Fruit fly (Drosophila melanogaster) whole organism, embryonic: Measurements from ENCODE around the gene sick.

Experiments
- Atf-2 ChIP-seq: fragments of 200-800 bp; sonication (Bioruptor generic); optimal IDR thresholded peaks from 2 replicates; lab custom pipeline; 2016; ENCODE audit warnings: missing biosample characterization, missing genetic modification characterization
- Atf6 ChIP-seq: fragments of 200-800 bp; sonication (Bioruptor generic); IDR thresholded peaks from 2 replicates; pipeline ENCODE4 v1.3.6; 2022; ENCODE audit warnings: missing biosample characterization, missing genetic modification characterization
- Blimp-1 ChIP-seq: fragments of 200-800 bp; sonication (Bioruptor generic); optimal IDR thresholded peaks from 3 replicates; lab custom pipeline; 2018; ENCODE audit warnings: missing biosample characterization, missing genetic modification characterization, mild to moderate bottlenecking, moderate library complexity, missing genetic modification reagents
- BtbVII ChIP-seq: fragments of 200-800 bp; sonication (Bioruptor generic); optimal IDR thresholded peaks from 3 replicates; lab custom pipeline; 2017; ENCODE audit warnings: missing biosample characterization, mild to moderate bottlenecking, missing genetic modification characterization
- CG12942 ChIP-seq: fragments of 200-800 bp; sonication (Bioruptor generic); optimal IDR thresholded peaks from 3 replicates; lab custom pipeline; 2016; ENCODE audit warnings: missing biosample characterization, missing genetic modification characterization
- CG13123 ChIP-seq: fragments of 200-800 bp; sonication (Bioruptor generic); optimal IDR thresholded peaks from 2 replicates; lab custom pipeline; 2016; ENCODE audit warnings: missing biosample characterization, missing genetic modification characterization
- CG13775 ChIP-seq: fragments of 200-800 bp; sonication (Bioruptor generic); optimal IDR thresholded peaks from 3 replicates; lab custom pipeline; 2017; ENCODE audit warnings: missing biosample characterization, mild to moderate bottlenecking, missing genetic modification characterization
- CG15073 ChIP-seq: fragments of 200-800 bp; sonication (Bioruptor generic); optimal IDR thresholded peaks from 2 replicates; lab custom pipeline; 2016; ENCODE audit warnings: missing biosample characterization, missing genetic modification characterization
- CG15514 ChIP-seq: fragments of 200-800 bp; sonication (Bioruptor generic); optimal IDR thresholded peaks from 3 replicates; lab custom pipeline; 2017; ENCODE audit warnings: missing biosample characterization, missing genetic modification characterization, mild to moderate bottlenecking, moderate library complexity, missing genetic modification reagents
- CG15601 ChIP-seq: fragments of 200-800 bp; sonication (Bioruptor generic); optimal IDR thresholded peaks from 3 replicates; lab custom pipeline; 2019; ENCODE audit warnings: missing biosample characterization, mild to moderate bottlenecking, missing genetic modification characterization, moderate library complexity
- CG17385 ChIP-seq: fragments of 200-800 bp; sonication (Bioruptor generic); optimal IDR thresholded peaks from 3 replicates; lab custom pipeline; 2018; ENCODE audit warnings: missing biosample characterization, mild to moderate bottlenecking, missing genetic modification characterization
- CG32772 ChIP-seq: fragments of 200-800 bp; sonication (Bioruptor generic); IDR thresholded peaks from 2 replicates; pipeline ENCODE4 v1.3.6; 2022; ENCODE audit warnings: missing biosample characterization, missing genetic modification characterization
- CG33213 ChIP-seq: fragments of 200-800 bp; sonication (Bioruptor generic); optimal IDR thresholded peaks from 3 replicates; lab custom pipeline; 2016; ENCODE audit warnings: missing biosample characterization, missing genetic modification characterization
- CG4707 ChIP-seq: fragments of 200-800 bp; sonication (Bioruptor generic); optimal IDR thresholded peaks from 2 replicates; lab custom pipeline; 2018; ENCODE audit warnings: missing biosample characterization, mild to moderate bottlenecking, missing genetic modification characterization, moderate library complexity
- CG6683 ChIP-seq: fragments of 200-800 bp; sonication (Bioruptor generic); optimal IDR thresholded peaks from 2 replicates; lab custom pipeline; 2017; ENCODE audit warnings: missing biosample characterization, mild to moderate bottlenecking, missing genetic modification characterization, missing genetic modification reagents
- CG7745 ChIP-seq: fragments of 200-800 bp; sonication (Bioruptor generic); optimal IDR thresholded peaks from 2 replicates; lab custom pipeline; 2018; ENCODE audit warnings: missing biosample characterization, mild to moderate bottlenecking, missing genetic modification characterization, moderate library complexity
- CG8944 ChIP-seq: fragments of 200-800 bp; sonication (Bioruptor generic); optimal IDR thresholded peaks from 3 replicates; lab custom pipeline; 2016; ENCODE audit warnings: missing biosample characterization, missing genetic modification characterization
- CoRest ChIP-seq: fragments of 200-800 bp; sonication (Bioruptor generic); optimal IDR thresholded peaks from 3 replicates; lab custom pipeline; 2018; ENCODE audit warnings: missing biosample characterization, mild to moderate bottlenecking, missing genetic modification characterization, moderate library complexity
- Dbx ChIP-seq: fragments of 200-800 bp; sonication (Bioruptor generic); IDR thresholded peaks from 3 replicates; pipeline ENCODE4 v1.3.6; 2022; ENCODE audit warnings: missing biosample characterization, missing genetic modification characterization
- Elba2 ChIP-seq: fragments of 200-800 bp; sonication (Bioruptor generic); optimal IDR thresholded peaks from 3 replicates; lab custom pipeline; 2016; ENCODE audit warnings: missing biosample characterization, missing genetic modification characterization
- GATAe ChIP-seq: fragments of 200-800 bp; sonication (Bioruptor generic); conservative IDR thresholded peaks from 2 replicates; pipeline ENCODE4 v1.3.6; 2022; ENCODE audit warnings: missing biosample characterization, missing genetic modification characterization
- HLH4C ChIP-seq: fragments of 200-800 bp; sonication (Bioruptor generic); IDR thresholded peaks from 3 replicates; pipeline ENCODE4 v1.3.6; 2022; ENCODE audit warnings: missing biosample characterization, missing genetic modification characterization; ENCODE audit not compliant: partially characterized antibody
- HmgZ ChIP-seq: fragments of 200-800 bp; sonication (Bioruptor generic); optimal IDR thresholded peaks from 2 replicates; lab custom pipeline; 2018; ENCODE audit warnings: missing biosample characterization, mild to moderate bottlenecking, missing genetic modification characterization
- Hmr ChIP-seq: fragments of 200-800 bp; sonication (Bioruptor generic); optimal IDR thresholded peaks from 3 replicates; lab custom pipeline; 2017; ENCODE audit warnings: mild to moderate bottlenecking, missing biosample characterization, missing genetic modification reagents, missing genetic modification characterization
- Nf-YA ChIP-seq: fragments of 200-800 bp; sonication (Bioruptor generic); IDR thresholded peaks from 2 replicates; pipeline ENCODE4 v1.3.6; 2022; ENCODE audit warnings: missing biosample characterization, missing genetic modification characterization
- Optix ChIP-seq: fragments of 200-800 bp; sonication (Bioruptor generic); IDR thresholded peaks from 3 replicates; pipeline ENCODE4 v1.3.6; 2022; ENCODE audit warnings: missing biosample characterization, missing genetic modification characterization
- Ravus ChIP-seq: fragments of 200-800 bp; sonication (Bioruptor generic); IDR thresholded peaks from 2 replicates; pipeline ENCODE4 v1.3.6; 2022; ENCODE audit warnings: missing biosample characterization, missing genetic modification characterization
- Usf ChIP-seq: fragments of 200-800 bp; sonication (Bioruptor generic); optimal IDR thresholded peaks from 2 replicates; lab custom pipeline; 2017; ENCODE audit warnings: missing genotype, missing biosample characterization, missing genetic modification characterization
- Vsx1 ChIP-seq: fragments of 200-800 bp; sonication (Bioruptor generic); optimal IDR thresholded peaks from 2 replicates; lab custom pipeline; 2017; ENCODE audit warnings: missing biosample characterization, mild to moderate bottlenecking, missing genetic modification characterization, missing genetic modification reagents
- ap ChIP-seq: fragments of 200-800 bp; sonication (Bioruptor generic); IDR thresholded peaks from 2 replicates; pipeline ENCODE4 v1.3.6; 2022; ENCODE audit warnings: missing biosample characterization, missing genetic modification characterization
- ara ChIP-seq: fragments of 200-800 bp; sonication (Bioruptor generic); IDR thresholded peaks from 2 replicates; pipeline ENCODE4 v1.3.6; 2022; ENCODE audit warnings: missing biosample characterization, missing genetic modification characterization
- dan ChIP-seq: fragments of 200-800 bp; sonication (Bioruptor generic); IDR thresholded peaks from 2 replicates; pipeline ENCODE4 v1.3.6; 2022; ENCODE audit warnings: missing biosample characterization, missing genetic modification characterization
- exex ChIP-seq: fragments of 200-800 bp; sonication (Bioruptor generic); optimal IDR thresholded peaks from 4 replicates; lab custom pipeline; 2018; ENCODE audit warnings: missing biosample characterization, mild to moderate bottlenecking, missing genetic modification characterization, moderate library complexity
- fd64A ChIP-seq: fragments of 200-800 bp; sonication (Bioruptor generic); optimal IDR thresholded peaks from 3 replicates; lab custom pipeline; 2018; ENCODE audit warnings: missing biosample characterization, mild to moderate bottlenecking, missing genetic modification characterization
- fd96Cb ChIP-seq: fragments of 200-800 bp; sonication (Bioruptor generic); optimal IDR thresholded peaks from 2 replicates; lab custom pipeline; 2018; ENCODE audit warnings: missing biosample characterization, mild to moderate bottlenecking, missing genetic modification characterization, moderate library complexity
- gce ChIP-seq: fragments of 200-800 bp; sonication (Bioruptor generic); IDR thresholded peaks from 3 replicates; pipeline ENCODE4 v1.3.6; 2022; ENCODE audit warnings: missing biosample characterization, missing genetic modification characterization
- gfzf ChIP-seq: fragments of 200-800 bp; sonication (Bioruptor generic); optimal IDR thresholded peaks from 2 replicates; lab custom pipeline; 2016; ENCODE audit warnings: missing biosample characterization, mild to moderate bottlenecking, missing genetic modification characterization, moderate library complexity
- gsb-n ChIP-seq: fragments of 200-800 bp; sonication (Bioruptor generic); optimal IDR thresholded peaks from 3 replicates; lab custom pipeline; 2018; ENCODE audit warnings: missing biosample characterization, mild to moderate bottlenecking, missing genetic modification characterization
- h ChIP-seq: fragments of >200 bp; optimal IDR thresholded peaks from 2 replicates; lab custom pipeline; 2017
- hb ChIP-seq: fragments of 200-800 bp; sonication (Bioruptor generic); IDR thresholded peaks from 3 replicates; pipeline ENCODE4 v1.3.6; 2022; ENCODE audit warnings: missing biosample characterization, missing genetic modification characterization; ENCODE audit not compliant: partially characterized antibody
- jing ChIP-seq: fragments of 200-800 bp; sonication (Bioruptor generic); optimal IDR thresholded peaks from 2 replicates; lab custom pipeline; 2018; ENCODE audit warnings: missing biosample characterization, mild to moderate bottlenecking, missing genetic modification characterization
- mirr ChIP-seq: fragments of 200-800 bp; sonication (Bioruptor generic); optimal IDR thresholded peaks from 3 replicates; lab custom pipeline; 2018; ENCODE audit warnings: missing biosample characterization, mild to moderate bottlenecking, missing genetic modification characterization
- onecut ChIP-seq: fragments of 200-800 bp; sonication (Bioruptor generic); IDR thresholded peaks from 2 replicates; pipeline ENCODE4 v1.3.6; 2022; ENCODE audit warnings: missing biosample characterization, missing genetic modification characterization
- pb ChIP-seq: fragments of 200-800 bp; sonication (Bioruptor generic); optimal IDR thresholded peaks from 3 replicates; lab custom pipeline; 2016; ENCODE audit warnings: missing biosample characterization, missing genetic modification characterization
- phol ChIP-seq: fragments of 200-800 bp; sonication (Bioruptor generic); optimal IDR thresholded peaks from 3 replicates; lab custom pipeline; 2018; ENCODE audit warnings: missing biosample characterization, mild to moderate bottlenecking, missing genetic modification characterization, moderate library complexity
- pnt ChIP-seq: fragments of 200-800 bp; sonication (Bioruptor generic); optimal IDR thresholded peaks from 3 replicates; lab custom pipeline; 2016; ENCODE audit warnings: missing biosample characterization, missing genetic modification characterization
- repo ChIP-seq: fragments of 200-800 bp; sonication (Bioruptor generic); optimal IDR thresholded peaks from 2 replicates; lab custom pipeline; 2016; ENCODE audit warnings: missing biosample characterization, missing genetic modification characterization
- ro ChIP-seq: fragments of 200-800 bp; sonication (Bioruptor generic); IDR thresholded peaks from 2 replicates; pipeline ENCODE4 v1.3.6; 2022; ENCODE audit warnings: missing biosample characterization, missing genetic modification characterization
- tap ChIP-seq: fragments of 200-800 bp; optimal IDR thresholded peaks from 3 replicates; lab custom pipeline; 2019; ENCODE audit warnings: missing biosample characterization, mild to moderate bottlenecking, missing genetic modification characterization, moderate library complexity
- toy ChIP-seq: fragments of 200-800 bp; sonication (Bioruptor generic); IDR thresholded peaks from 2 replicates; pipeline ENCODE4 v1.3.6; 2022; ENCODE audit warnings: missing biosample characterization, missing genetic modification characterization
- usp ChIP-seq: fragments of >200 bp; optimal IDR thresholded peaks from 2 replicates; lab custom pipeline; 2017; ENCODE audit warnings: missing biosample characterization, missing genetic modification characterization

sick gene

DNA sequence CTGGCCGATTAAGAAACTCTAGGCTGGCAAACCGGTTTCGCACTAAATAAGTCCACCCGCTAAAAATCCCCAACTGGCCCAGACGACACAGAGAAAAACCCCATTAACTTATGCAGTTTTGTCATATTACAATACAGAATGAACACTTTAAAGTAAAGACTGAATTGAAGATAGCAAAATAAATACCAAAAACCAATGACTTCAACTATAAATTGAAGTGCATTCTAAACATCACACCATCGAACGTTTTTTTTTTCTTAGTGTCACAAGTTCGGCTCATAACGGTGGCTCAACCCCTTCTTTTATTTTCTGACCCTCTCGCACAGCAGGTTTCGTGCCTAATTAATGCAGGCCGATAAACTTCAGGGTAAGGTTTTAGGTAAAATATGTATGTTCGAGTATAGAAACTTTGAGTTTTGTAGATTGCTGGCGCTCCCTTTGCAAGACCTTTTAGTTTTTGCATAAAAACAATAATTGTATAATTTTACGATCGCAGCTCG is 145.2 kb downstream of the sick start (continued):
- TF ChIP-seq toy = peak; percentile 86
- peak; percentile 84 for TF ChIP-seq CG8944 (GFP tag; lab: Kevin White, UChicago)
- TF ChIP-seq gce (GFP tag; lab: Robert Waterston, UW) = peak; percentile 90
- peak; percentile 47 for TF ChIP-seq fd64A (GFP tag; lab: Kevin White, UChicago)
- TF ChIP-seq CG13123 (GFP tag; lab: Kevin White, UChicago) = peak; percentile 69
- peak; percentile 87 for TF ChIP-seq Atf-2 (GFP tag; lab: Kevin White, UChicago)
- TF ChIP-seq fd96Cb = peak; percentile 73
- no peak for TF ChIP-seq Elba2 (GFP tag; lab: Kevin White, UChicago)
- no peak for TF ChIP-seq gfzf (GFP tag; lab: Kevin White, UChicago)
- TF ChIP-seq ara (GFP tag; lab: Robert Waterston, UW) = peak; percentile 91
- peak; percentile 59 for TF ChIP-seq GATAe (GFP tag; lab: Robert Waterston, UW)
- peak; percentile 55 for TF ChIP-seq pb (GFP tag; lab: Kevin White, UChicago)
- TF ChIP-seq CoRest = peak; percentile 88
- TF ChIP-seq CG7745 (tag; lab: Kevin White, UChicago) = no peak
- peak; percentile 15 for TF ChIP-seq exex
- TF ChIP-seq CG12942 = peak; percentile 70
- TF ChIP-seq dan = peak; percentile 61; the same call in 1 of the 2 replicates
- no peak for TF ChIP-seq usp (GFP tag; lab: Kevin White, UChicago)
- TF ChIP-seq CG15514 = peak; percentile 57
- peak; percentile 33 for TF ChIP-seq CG6683 (GFP tag; lab: Kevin White, UChicago)
- TF ChIP-seq jing (GFP tag; lab: Kevin White, UChicago) = peak; percentile 72
- peak; percentile 24 for TF ChIP-seq CG15073 (GFP tag; lab: Kevin White, UChicago)
- peak; percentile 78; the same call in 2 of the 3 replicates for TF ChIP-seq Optix (GFP tag; lab: Robert Waterston, UW)
- peak; percentile 84 for TF ChIP-seq HmgZ (tag; lab: Kevin White, UChicago)
- TF ChIP-seq mirr (GFP tag; lab: Kevin White, UChicago) = no peak
- peak; percentile 78 for TF ChIP-seq onecut (GFP tag; lab: Robert Waterston, UW)
- peak; percentile 80 for TF ChIP-seq CG13775 (GFP tag; lab: Kevin White, UChicago)
- no peak; the same call in none of the 2 replicates for TF ChIP-seq Ravus (GFP tag; lab: Robert Waterston, UW)
- TF ChIP-seq Atf6 (GFP tag; lab: Robert Waterston, UW) = peak; percentile 93
- peak; percentile 71 for TF ChIP-seq Vsx1 (GFP tag; lab: Kevin White, UChicago)
- peak; percentile 36 for TF ChIP-seq CG4707 (GFP tag; lab: Kevin White, UChicago)
- TF ChIP-seq BtbVII = peak; percentile 84
- TF ChIP-seq h (lab: Kevin White, UChicago) = no peak
- peak; percentile 81 for TF ChIP-seq CG17385 (GFP tag; lab: Kevin White, UChicago)
- peak; percentile 70 for TF ChIP-seq CG15601 (tag; lab: Kevin White, UChicago)
- peak; percentile 80 for TF ChIP-seq ap
- peak; percentile 82 for TF ChIP-seq Blimp-1 (GFP tag; lab: Kevin White, UChicago)
- TF ChIP-seq pnt (GFP tag; lab: Kevin White, UChicago) = peak; percentile 80
- TF ChIP-seq repo (GFP tag; lab: Kevin White, UChicago) = no peak
- TF ChIP-seq ro (GFP tag; lab: Robert Waterston, UW) = peak; percentile 44; the same call in 1 of the 2 replicates
- peak; percentile 79 for TF ChIP-seq phol (tag; lab: Kevin White, UChicago)
- TF ChIP-seq Dbx (GFP tag; lab: Robert Waterston, UW) = peak; percentile 96
- peak; percentile 28 for TF ChIP-seq CG33213 (GFP tag; lab: Kevin White, UChicago)
- TF ChIP-seq Nf-YA (GFP tag; lab: Robert Waterston, UW) = peak; percentile 83
- peak; percentile 49 for TF ChIP-seq Usf
- TF ChIP-seq HLH4C (GFP tag; lab: Robert Waterston, UW) = no peak
- peak; percentile 89 for TF ChIP-seq CG32772
- peak; percentile 69 for TF ChIP-seq gsb-n (tag; lab: Kevin White, UChicago)
- no peak for TF ChIP-seq hb
- peak; percentile 58 for TF ChIP-seq tap (tag; lab: Kevin White, UChicago)
- TF ChIP-seq Hmr (GFP tag; lab: Kevin White, UChicago) = peak; percentile 85
